Fruit fly (Drosophila melanogaster) whole organism, wandering third instar larva: ENCODE measurements around the gene fipi.

Experiments
- Abd-B ChIP-seq: fragments of >200 bp; optimal IDR thresholded peaks from 2 replicates; lab custom pipeline; 2017; ENCODE audit warnings: missing biosample characterization, missing genetic modification characterization
- CG32264 ChIP-seq: fragments of 200-800 bp; sonication (Bioruptor generic); optimal IDR thresholded peaks from 2 replicates; lab custom pipeline; 2016; ENCODE audit warnings: missing biosample characterization, missing genetic modification characterization
- CG9705 ChIP-seq: fragments of 200-800 bp; sonication (Bioruptor generic); optimal IDR thresholded peaks from 2 replicates; lab custom pipeline; 2018; ENCODE audit warnings: missing biosample characterization, mild to moderate bottlenecking, missing genetic modification characterization
- CrebA ChIP-seq: fragments of 200-800 bp; sonication (Bioruptor generic); optimal IDR thresholded peaks from 2 replicates; lab custom pipeline; 2016; ENCODE audit warnings: missing biosample characterization, mild to moderate bottlenecking, missing genetic modification characterization, borderline replicate concordance
- Dfd ChIP-seq: fragments of >200 bp; optimal IDR thresholded peaks from 2 replicates; lab custom pipeline; 2017; ENCODE audit warnings: missing biosample characterization, missing genetic modification characterization
- Dif ChIP-seq: fragments of 200-275, 200-300 bp; sonication (Bioruptor generic); optimal IDR thresholded peaks from 2 replicates; lab custom pipeline; 2018; ENCODE audit warnings: missing biosample characterization, missing genetic modification characterization; ENCODE audit not compliant: partially characterized antibody
- GATAd ChIP-seq: sonication (Bioruptor generic); optimal IDR thresholded peaks from 2 replicates; lab custom pipeline; 2016; ENCODE audit warnings: missing biosample characterization, missing genetic modification characterization
- HLH106 ChIP-seq: fragments of 200-800 bp; optimal IDR thresholded peaks from 3 replicates; lab custom pipeline; 2019; ENCODE audit warnings: missing biosample characterization, mild to moderate bottlenecking, missing genetic modification characterization, moderate library complexity
- Hnf4 ChIP-seq: fragments of 200-800 bp; sonication (Bioruptor generic); optimal IDR thresholded peaks from 2 replicates; lab custom pipeline; 2016; ENCODE audit warnings: missing biosample characterization, mild to moderate bottlenecking, missing genetic modification characterization
- Hr78 ChIP-seq: fragments of >200 bp; optimal IDR thresholded peaks from 2 replicates; lab custom pipeline; 2017; ENCODE audit warnings: missing biosample characterization, missing genetic modification characterization
- Hr83 ChIP-seq: fragments of 200-300 bp; sonication (Bioruptor generic); optimal IDR thresholded peaks from 2 replicates; lab custom pipeline; 2016; ENCODE audit warnings: missing biosample characterization, mild to moderate bottlenecking, missing genetic modification characterization, moderate library complexity; ENCODE audit not compliant: poor library complexity, severe bottlenecking
- Jra ChIP-seq: sonication (Bioruptor generic); optimal IDR thresholded peaks from 2 replicates; lab custom pipeline; 2016; ENCODE audit warnings: missing biosample characterization, missing genetic modification characterization
- Mio ChIP-seq: sonication (Bioruptor generic); optimal IDR thresholded peaks from 2 replicates; lab custom pipeline; 2016; ENCODE audit warnings: missing biosample characterization, missing genetic modification characterization
- Myc ChIP-seq: fragments of >200 bp; optimal IDR thresholded peaks from 2 replicates; lab custom pipeline; 2017
- N ChIP-seq: fragments of >200 bp; optimal IDR thresholded peaks from 2 replicates; lab custom pipeline; 2018; ENCODE audit warnings: missing biosample characterization, missing external identifiers, missing genetic modification characterization
- OdsH ChIP-seq: fragments of 200-800 bp; sonication (Bioruptor generic); optimal IDR thresholded peaks from 2 replicates; lab custom pipeline; 2016; ENCODE audit warnings: missing biosample characterization, mild to moderate bottlenecking, missing genetic modification characterization
- Rel ChIP-seq, 2 experiments: fragments of 200-800 bp; sonication (Bioruptor generic) in 1 of 2; optimal IDR thresholded peaks; 2 replicates in 1 of 2; 3 replicates in 1 of 2; lab custom pipeline; 2016 to 2019; ENCODE audit warnings: mild to moderate bottlenecking in 2 of 2, missing biosample characterization in 2 of 2, missing genetic modification characterization in 2 of 2, moderate library complexity in 1 of 2
- Sp1 ChIP-seq: fragments of 200-800 bp; sonication (Bioruptor generic); optimal IDR thresholded peaks from 3 replicates; lab custom pipeline; 2019; ENCODE audit warnings: missing biosample characterization, mild to moderate bottlenecking, missing genetic modification characterization, moderate library complexity
- Vsx2 ChIP-seq: fragments of 200-300, 225-300 bp; sonication (Bioruptor generic); optimal IDR thresholded peaks from 2 replicates; lab custom pipeline; 2018; ENCODE audit warnings: missing biosample characterization, missing genetic modification characterization; ENCODE audit not compliant: partially characterized antibody
- br ChIP-seq: fragments of 200-800 bp; sonication (Bioruptor generic); optimal IDR thresholded peaks from 2 replicates; lab custom pipeline; 2016; ENCODE audit warnings: missing biosample characterization, missing genetic modification characterization
- brk ChIP-seq: fragments of 200-800 bp; sonication (Bioruptor generic); optimal IDR thresholded peaks from 2 replicates; lab custom pipeline; 2016; ENCODE audit warnings: missing biosample characterization, mild to moderate bottlenecking, missing genetic modification characterization
- dl ChIP-seq, 2 experiments: fragments of 175-275, 200-275 bp in 1 of 2; fragments of 200-275 bp in 1 of 2; sonication (Bioruptor generic); optimal IDR thresholded peaks; lab custom pipeline; 2018; ENCODE audit warnings: mild to moderate bottlenecking in 2 of 2, missing biosample characterization in 2 of 2, missing genetic modification characterization in 2 of 2, moderate library complexity in 2 of 2; ENCODE audit not compliant: partially characterized antibody in 2 of 2, insufficient read depth in 1 of 2
- dmrt93B ChIP-seq: fragments of 200-800 bp; sonication (Bioruptor generic); optimal IDR thresholded peaks from 2 replicates; lab custom pipeline; 2018; ENCODE audit warnings: missing biosample characterization, mild to moderate bottlenecking, missing genetic modification characterization
- dsf ChIP-seq: sonication (Bioruptor generic); optimal IDR thresholded peaks from 2 replicates; lab custom pipeline; 2016; ENCODE audit warnings: missing biosample characterization, missing genetic modification characterization, borderline replicate concordance
- ey ChIP-seq: fragments of 200-800 bp; sonication (Bioruptor generic); optimal IDR thresholded peaks from 2 replicates; lab custom pipeline; 2016; ENCODE audit warnings: missing biosample characterization, missing genetic modification characterization
- foxo ChIP-seq, 2 experiments: fragments of 200-800 bp; sonication (Bioruptor generic); optimal IDR thresholded peaks; 2 replicates in 1 of 2; 3 replicates in 1 of 2; lab custom pipeline; 2016 to 2017; ENCODE audit warnings: missing biosample characterization in 2 of 2, missing genetic modification characterization in 2 of 2
- fru ChIP-seq: fragments of 200-800 bp; sonication (Bioruptor generic); optimal IDR thresholded peaks from 3 replicates; lab custom pipeline; 2016; ENCODE audit warnings: missing biosample characterization, mild to moderate bottlenecking, missing genetic modification characterization
- h ChIP-seq: fragments of 200-800 bp; sonication (Bioruptor generic); optimal IDR thresholded peaks from 3 replicates; lab custom pipeline; 2016; ENCODE audit warnings: missing biosample characterization, mild to moderate bottlenecking, missing genetic modification characterization
- jim ChIP-seq: fragments of 175-275, 200-325 bp; sonication (Bioruptor generic); optimal IDR thresholded peaks from 2 replicates; lab custom pipeline; 2016; ENCODE audit warnings: missing biosample characterization, mild to moderate bottlenecking, missing genetic modification characterization
- lola ChIP-seq: fragments of >200 bp; optimal IDR thresholded peaks from 2 replicates; lab custom pipeline; 2017; ENCODE audit warnings: missing biosample characterization, missing genetic modification characterization
- pan ChIP-seq: fragments of >200 bp; optimal IDR thresholded peaks from 2 replicates; lab custom pipeline; 2017
- psq ChIP-seq: fragments of 200-800 bp; sonication (Bioruptor generic); optimal IDR thresholded peaks from 3 replicates; lab custom pipeline; 2017; ENCODE audit warnings: missing biosample characterization, mild to moderate bottlenecking, missing genetic modification characterization, moderate library complexity
- rgr ChIP-seq: fragments of 200-800 bp; sonication (Bioruptor generic); optimal IDR thresholded peaks from 3 replicates; lab custom pipeline; 2016; ENCODE audit warnings: missing biosample characterization, mild to moderate bottlenecking, missing genetic modification characterization
- sage ChIP-seq: fragments of 200-800 bp; sonication (Bioruptor generic); optimal IDR thresholded peaks from 2 replicates; lab custom pipeline; 2016; ENCODE audit warnings: missing biosample characterization, mild to moderate bottlenecking, missing genetic modification characterization
- sv ChIP-seq: fragments of 200-800 bp; sonication (Bioruptor generic); optimal IDR thresholded peaks from 3 replicates; lab custom pipeline; 2016; ENCODE audit warnings: missing biosample characterization, missing genetic modification characterization
- tai ChIP-seq: sonication (Bioruptor generic); optimal IDR thresholded peaks from 2 replicates; lab custom pipeline; 2016; ENCODE audit warnings: missing biosample characterization, missing genetic modification characterization
- usp ChIP-seq: fragments of >200 bp; optimal IDR thresholded peaks from 2 replicates; lab custom pipeline; 2017; ENCODE audit warnings: missing biosample characterization, missing genetic modification characterization
- woc ChIP-seq: sonication (Bioruptor generic); optimal IDR thresholded peaks from 2 replicates; lab custom pipeline; 2016; ENCODE audit warnings: missing biosample characterization, mild to moderate bottlenecking, missing genetic modification characterization

Gene fipi

DNA sequence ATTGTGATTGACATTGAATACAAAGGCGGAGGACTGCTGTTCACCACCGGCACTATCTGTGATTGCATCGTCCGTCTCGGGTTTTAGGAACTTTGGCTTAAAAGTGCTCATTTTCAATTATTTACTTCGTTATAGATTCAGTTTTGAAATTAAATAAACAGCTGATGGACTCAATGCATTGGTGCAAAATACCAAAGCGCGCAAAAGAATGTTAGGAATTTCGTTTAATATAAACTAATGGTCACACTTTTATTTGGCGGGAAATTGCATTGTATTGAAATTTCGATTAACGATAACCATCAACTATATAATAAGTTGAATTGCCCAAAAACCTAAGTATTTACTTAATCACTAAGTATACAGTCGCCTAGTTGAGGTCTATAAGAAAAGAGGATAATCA lies 24.2 kb upstream of the fipi start, which contains the start of gene CG3225:
Gene CG3225 (minus strand): TSS at position 190 of the 400 bp plus-strand sequence.
- TF ChIP-seq woc (GFP tag; lab: Kevin White, UChicago) (no peak), dmrt93B (GFP tag; lab: Kevin White, UChicago) (no peak)
- TF ChIP-seq, all 38 proteins: peak for 0

DNA sequence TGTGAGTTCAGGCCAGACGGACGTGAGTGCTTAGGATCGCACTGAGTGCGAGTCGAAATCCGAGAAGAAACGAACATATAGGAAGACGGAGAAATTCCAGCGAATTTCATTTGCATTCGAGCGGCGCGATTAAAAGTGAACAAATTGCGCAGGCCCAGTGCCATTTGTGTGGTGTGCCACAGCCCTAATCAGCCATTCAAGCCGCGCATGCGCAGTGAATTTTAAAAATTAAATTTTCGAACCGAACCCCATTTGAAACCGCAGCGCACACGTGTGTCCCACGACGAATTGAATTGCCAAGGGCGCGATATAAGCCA lies 19.1 kb upstream of the fipi start:
- TF ChIP-seq Vsx2 (peak; percentile 17), Dif (GFP tag; lab: Kevin White, UChicago) (no peak)

- TF ChIP-seq Myc (lab: Kevin White, UChicago) (peak; percentile 81), brk (GFP tag; lab: Kevin White, UChicago) (peak; percentile 40), Rel (GFP tag; optimal IDR thresholded peaks at IDR 0.05; lab: Kevin White, UChicago) (no peak), Rel (tag; optimal IDR thresholded peaks at IDR 0.05; lab: Kevin White, UChicago) (no peak), OdsH (GFP tag; lab: Kevin White, UChicago) (no peak), tai (GFP tag; lab: Kevin White, UChicago) (peak; percentile 49), br (no peak), HLH106 (tag; lab: Kevin White, UChicago) (no peak), GATAd (no peak), psq (no peak), Hr83 (GFP tag; lab: Kevin White, UChicago) (no peak), N (peak; percentile 18), jim (GFP tag; lab: Kevin White, UChicago) (no peak)
Measured at dm6 chr2L:4812261-4813022, 18.6 kb upstream of the fipi start, which contains the start of gene CG15629. Gene CG15629, plus strand, starts transcription at chr2L:4813009.

DNA sequence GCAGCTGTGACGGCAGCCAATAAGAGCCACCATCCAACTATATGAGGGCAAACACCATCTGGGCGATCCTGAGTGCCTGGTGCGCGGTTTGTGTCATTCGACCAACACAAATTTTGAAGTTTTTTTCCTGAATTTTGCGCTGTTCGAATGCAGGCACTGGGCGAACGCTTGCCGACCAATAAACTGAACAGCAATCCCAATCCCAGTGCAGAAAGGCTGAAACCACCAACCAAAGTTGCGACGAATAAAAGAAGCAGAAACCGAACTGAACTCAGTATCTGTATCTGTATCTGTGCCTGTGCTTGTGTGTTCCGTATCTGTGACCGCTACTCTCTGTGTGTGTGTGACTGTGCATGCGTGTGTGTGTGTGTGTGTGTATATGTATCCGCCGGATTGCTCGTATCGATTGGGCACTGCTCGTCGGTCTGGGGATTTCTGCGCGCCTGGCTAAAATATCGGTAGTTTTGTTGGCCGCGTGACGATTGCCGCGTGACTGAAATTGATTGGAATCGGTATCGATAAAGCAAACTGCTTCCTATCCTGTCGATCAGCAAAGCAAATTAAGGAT lies 17.7 kb upstream of the fipi start:
- TF ChIP-seq ey (GFP tag; lab: Kevin White, UChicago) (no peak), GATAd (no peak), dl (GFP tag; optimal IDR thresholded peaks at IDR 0.05; lab: Kevin White, UChicago; ENCODE audit: insufficient read depth in 1 of 2, partially characterized antibody in 2 of 2) (peak; percentile 40 to 70), CG32264 (no peak), foxo (GFP tag; optimal IDR thresholded peaks at IDR 0.05; lab: Kevin White, UChicago) (peak in 1 of 2 experiments; percentile 75), CG9705 (GFP tag; lab: Kevin White, UChicago) (no peak), brk (GFP tag; lab: Kevin White, UChicago) (peak; percentile 47), CrebA (GFP tag; lab: Kevin White, UChicago) (peak; percentile 95), h (GFP tag; lab: Kevin White, UChicago) (no peak), usp (GFP tag; lab: Kevin White, UChicago) (no peak), lola (GFP tag; lab: Kevin White, UChicago) (no peak), rgr (GFP tag; lab: Kevin White, UChicago) (no peak), tai (GFP tag; lab: Kevin White, UChicago) (no peak), dsf (GFP tag; lab: Kevin White, UChicago) (no peak), Hr78 (GFP tag; lab: Kevin White, UChicago) (peak; percentile 45), Myc (lab: Kevin White, UChicago) (no peak), N (peak; percentile 98), sv (GFP tag; lab: Kevin White, UChicago) (no peak), fru (GFP tag; lab: Kevin White, UChicago) (peak; percentile 92), br (no peak), Sp1 (GFP tag; lab: Kevin White, UChicago) (no peak), Hnf4 (peak; percentile 21), Dif (GFP tag; lab: Kevin White, UChicago) (peak; percentile 94), psq (no peak), Abd-B (GFP tag; lab: Kevin White, UChicago) (peak; percentile 75), Jra (GFP tag; lab: Kevin White, UChicago) (peak; percentile 57), HLH106 (tag; lab: Kevin White, UChicago) (peak; percentile 14), pan (lab: Kevin White, UChicago) (no peak), dmrt93B (GFP tag; lab: Kevin White, UChicago) (no peak), Mio (no peak), sage (no peak), woc (GFP tag; lab: Kevin White, UChicago) (no peak), Hr83 (GFP tag; lab: Kevin White, UChicago) (peak; percentile 24), Dfd (GFP tag; lab: Kevin White, UChicago) (no peak), jim (GFP tag; lab: Kevin White, UChicago) (no peak), OdsH (GFP tag; lab: Kevin White, UChicago) (peak; percentile 8), Rel (GFP tag; optimal IDR thresholded peaks at IDR 0.05; lab: Kevin White, UChicago) (peak; percentile 97), Rel (tag; optimal IDR thresholded peaks at IDR 0.05; lab: Kevin White, UChicago) (peak; percentile 77), Vsx2 (peak; percentile 76)
